Fruit fly (Drosophila melanogaster) whole organism, embryonic: ENCODE data around the gene ana1.

ENCODE experiments used
- Atf6 ChIP-seq: fragments of 200-800 bp; sonication (Bioruptor generic); IDR thresholded peaks from 2 replicates; pipeline ENCODE4 v1.3.6; 2022; ENCODE audit warnings: missing biosample characterization, missing genetic modification characterization
- CG10979 ChIP-seq: fragments of 200-800 bp; sonication (Bioruptor generic); optimal IDR thresholded peaks from 2 replicates; lab custom pipeline; 2018; ENCODE audit warnings: missing biosample characterization, mild to moderate bottlenecking, missing genetic modification characterization, moderate library complexity
- CG11247 ChIP-seq: fragments of 200-800 bp; sonication (Bioruptor generic); IDR thresholded peaks from 2 replicates; pipeline ENCODE4 v1.3.6; 2022; ENCODE audit warnings: missing biosample characterization, missing genetic modification characterization
- CG12659 ChIP-seq: fragments of 200-800 bp; sonication (Bioruptor generic); optimal IDR thresholded peaks from 3 replicates; lab custom pipeline; 2017; ENCODE audit warnings: mild to moderate bottlenecking, missing biosample characterization, missing genetic modification reagents, missing genetic modification characterization
- CG13424 ChIP-seq: fragments of 200-800 bp; sonication (Bioruptor generic); optimal IDR thresholded peaks from 2 replicates; lab custom pipeline; 2019; ENCODE audit warnings: missing biosample characterization, mild to moderate bottlenecking, missing genetic modification characterization, moderate library complexity
- CG14710 ChIP-seq: fragments of 200-800 bp; sonication (Bioruptor generic); optimal IDR thresholded peaks from 3 replicates; lab custom pipeline; 2019; ENCODE audit warnings: missing biosample characterization, mild to moderate bottlenecking, missing genetic modification characterization, moderate library complexity
- CG1529 ChIP-seq: fragments of 200-800 bp; sonication (Bioruptor generic); optimal IDR thresholded peaks from 3 replicates; lab custom pipeline; 2018; ENCODE audit warnings: missing biosample characterization, missing genetic modification characterization
- CG15696 ChIP-seq: fragments of 200-800 bp; sonication (Bioruptor generic); optimal IDR thresholded peaks from 2 replicates; lab custom pipeline; 2019; ENCODE audit warnings: missing biosample characterization, mild to moderate bottlenecking, missing genetic modification characterization, moderate library complexity
- CG16779 ChIP-seq: fragments of 200-800 bp; sonication (Bioruptor generic); IDR thresholded peaks from 2 replicates; pipeline ENCODE4 v1.3.6; 2022; ENCODE audit warnings: missing biosample characterization, missing genetic modification characterization
- CG18764 ChIP-seq: fragments of 200-800 bp; sonication (Bioruptor generic); optimal IDR thresholded peaks from 3 replicates; lab custom pipeline; 2016; ENCODE audit warnings: missing biosample characterization, missing genetic modification characterization
- CG32772 ChIP-seq: fragments of 200-800 bp; sonication (Bioruptor generic); IDR thresholded peaks from 2 replicates; pipeline ENCODE4 v1.3.6; 2022; ENCODE audit warnings: missing biosample characterization, missing genetic modification characterization
- CG3407 ChIP-seq: fragments of 200-800 bp; sonication (Bioruptor generic); optimal IDR thresholded peaks from 2 replicates; lab custom pipeline; 2018; ENCODE audit warnings: missing biosample characterization, mild to moderate bottlenecking, missing genetic modification characterization
- CG9437 ChIP-seq: fragments of 200-800 bp; sonication (Bioruptor generic); optimal IDR thresholded peaks from 2 replicates; lab custom pipeline; 2018; ENCODE audit warnings: missing biosample characterization, mild to moderate bottlenecking, missing genetic modification characterization
- CG9932 ChIP-seq: fragments of 200-800 bp; sonication (Bioruptor generic); IDR thresholded peaks from 2 replicates; pipeline ENCODE4 v1.3.6; 2022; ENCODE audit warnings: missing biosample characterization, missing genetic modification characterization
- Dip3 ChIP-seq: fragments of 200-800 bp; sonication (Bioruptor generic); optimal IDR thresholded peaks from 3 replicates; lab custom pipeline; 2016; ENCODE audit warnings: missing biosample characterization, missing genetic modification characterization
- Hey ChIP-seq: fragments of 200-800 bp; sonication (Bioruptor generic); optimal IDR thresholded peaks from 3 replicates; lab custom pipeline; 2018; ENCODE audit warnings: missing biosample characterization, mild to moderate bottlenecking, missing genetic modification characterization
- HmgD ChIP-seq: fragments of 200-800 bp; sonication (Bioruptor generic); optimal IDR thresholded peaks from 3 replicates; lab custom pipeline; 2016; ENCODE audit warnings: missing biosample characterization, missing genetic modification characterization
- Lim3 ChIP-seq: fragments of 200-800 bp; sonication (Bioruptor generic); IDR thresholded peaks from 2 replicates; pipeline ENCODE4 v1.3.6; 2022; ENCODE audit warnings: missing biosample characterization, missing genetic modification characterization
- MTF-1 ChIP-seq: fragments of 200-800 bp; sonication (Bioruptor generic); optimal IDR thresholded peaks from 2 replicates; lab custom pipeline; 2018; ENCODE audit warnings: missing biosample characterization, mild to moderate bottlenecking, missing genetic modification characterization, borderline replicate concordance
- Mes4 ChIP-seq: fragments of 200-800 bp; sonication (Bioruptor generic); optimal IDR thresholded peaks from 2 replicates; lab custom pipeline; 2016; ENCODE audit warnings: missing biosample characterization, missing genetic modification characterization
- Nf-YC ChIP-seq: fragments of 200-800 bp; optimal IDR thresholded peaks from 3 replicates; lab custom pipeline; 2019; ENCODE audit warnings: missing biosample characterization, mild to moderate bottlenecking, missing genetic modification characterization, moderate library complexity
- Oaz ChIP-seq: fragments of 200-800 bp; sonication (Bioruptor generic); IDR thresholded peaks from 2 replicates; pipeline ENCODE4 v1.3.6; 2022; ENCODE audit warnings: missing biosample characterization, missing genetic modification characterization
- Rfx ChIP-seq: fragments of 200-800 bp; sonication (Bioruptor generic); IDR thresholded peaks from 2 replicates; pipeline ENCODE4 v1.3.6; 2022; ENCODE audit warnings: missing biosample characterization, missing genetic modification characterization
- Sry-δ ChIP-seq: fragments of 200-800 bp; sonication (Bioruptor generic); optimal IDR thresholded peaks from 2 replicates; lab custom pipeline; 2016; ENCODE audit warnings: missing biosample characterization, missing genetic modification characterization
- Ssrp ChIP-seq: fragments of 200-800 bp; sonication (Bioruptor generic); optimal IDR thresholded peaks from 2 replicates; lab custom pipeline; 2018; ENCODE audit warnings: missing biosample characterization, mild to moderate bottlenecking, missing genetic modification characterization, moderate library complexity
- cad ChIP-seq: fragments of >200 bp; optimal IDR thresholded peaks from 2 replicates; lab custom pipeline; 2017; ENCODE audit warnings: missing biosample characterization, missing genetic modification characterization
- chif ChIP-seq, 2 experiments: fragments of 200-800 bp; sonication (Bioruptor generic); optimal IDR thresholded peaks; 3 replicates each; lab custom pipeline; 2016; ENCODE audit warnings: missing biosample characterization in 2 of 2, missing genetic modification characterization in 2 of 2
- chn ChIP-seq: fragments of 200-800 bp; sonication (Bioruptor generic); optimal IDR thresholded peaks from 2 replicates; lab custom pipeline; 2016; ENCODE audit warnings: missing biosample characterization, missing genetic modification characterization
- crol ChIP-seq: fragments of 200-800 bp; sonication (Bioruptor generic); IDR thresholded peaks from 2 replicates; pipeline ENCODE4 v1.3.6; 2022; ENCODE audit warnings: missing biosample characterization, missing genetic modification characterization
- danr ChIP-seq: fragments of 200-800 bp; sonication (Bioruptor generic); IDR thresholded peaks from 2 replicates; pipeline ENCODE4 v1.3.6; 2022; ENCODE audit warnings: missing biosample characterization, missing genetic modification characterization
- ewg ChIP-seq: fragments of 200-800 bp; sonication (Bioruptor generic); optimal IDR thresholded peaks from 3 replicates; lab custom pipeline; 2017; ENCODE audit warnings: mild to moderate bottlenecking, missing biosample characterization, missing genetic modification reagents, missing genetic modification characterization
- eyg ChIP-seq: fragments of 200-800 bp; sonication (Bioruptor generic); optimal IDR thresholded peaks from 3 replicates; lab custom pipeline; 2016; ENCODE audit warnings: missing biosample characterization, missing genetic modification characterization
- ftz-f1 ChIP-seq: fragments of 200-800 bp; sonication (Bioruptor generic); optimal IDR thresholded peaks from 2 replicates; lab custom pipeline; 2016; ENCODE audit warnings: missing biosample characterization, missing genetic modification characterization
- gcm ChIP-seq: fragments of 200-800 bp; sonication (Bioruptor generic); optimal IDR thresholded peaks from 2 replicates; lab custom pipeline; 2019; ENCODE audit warnings: missing biosample characterization, mild to moderate bottlenecking, missing genetic modification characterization, moderate library complexity
- gsb ChIP-seq: fragments of 200-800 bp; sonication (Bioruptor generic); IDR thresholded peaks from 2 replicates; pipeline ENCODE4 v1.3.6; 2022; ENCODE audit warnings: missing biosample characterization, missing genetic modification characterization
- her ChIP-seq: fragments of 200-800 bp; sonication (Bioruptor generic); optimal IDR thresholded peaks from 2 replicates; lab custom pipeline; 2016; ENCODE audit warnings: missing biosample characterization, missing genetic modification characterization
- insv ChIP-seq, 2 experiments: fragments of 200-800 bp; sonication (Bioruptor generic); optimal IDR thresholded peaks; 3 replicates each; lab custom pipeline; 2016 to 2018; ENCODE audit warnings: missing biosample characterization in 2 of 2, missing genetic modification characterization in 2 of 2
- lola ChIP-seq, 3 experiments: fragments of >200 bp in 2 of 3; fragments of 200-800 bp in 1 of 3; sonication (Bioruptor generic) in 1 of 3; optimal IDR thresholded peaks; 2 replicates each; lab custom pipeline; 2017 to 2019; ENCODE audit warnings: missing biosample characterization in 3 of 3, missing genetic modification characterization in 3 of 3, mild to moderate bottlenecking in 1 of 3, moderate library complexity in 1 of 3
- nau ChIP-seq: fragments of 200-800 bp; sonication (Bioruptor generic); optimal IDR thresholded peaks from 3 replicates; lab custom pipeline; 2017; ENCODE audit warnings: missing biosample characterization, mild to moderate bottlenecking, missing genetic modification characterization, missing genetic modification reagents
- otp ChIP-seq: fragments of 200-800 bp; sonication (Bioruptor generic); IDR thresholded peaks from 3 replicates; pipeline ENCODE4, ENCODE4 v1.3.6; 2022; ENCODE audit warnings: missing biosample characterization, missing genetic modification characterization
- p53 ChIP-seq: fragments of 200-800 bp; sonication (Bioruptor generic); optimal IDR thresholded peaks from 2 replicates; lab custom pipeline; 2016; ENCODE audit warnings: missing biosample characterization, missing genetic modification characterization
- prd ChIP-seq, 3 experiments: fragments of >200 bp in 2 of 3; fragments of 200-800 bp in 1 of 3; sonication (Bioruptor generic) in 1 of 3; optimal IDR thresholded peaks in 2 of 3; IDR thresholded peaks in 1 of 3; 2 replicates in 2 of 3; 3 replicates in 1 of 3; pipeline versions ENCODE4 v1.3.6 to Lab custom; 2017 to 2022; ENCODE audit warnings: missing biosample characterization in 1 of 3, missing genetic modification characterization in 1 of 3
- ranshi ChIP-seq: fragments of 200-800 bp; sonication (Bioruptor generic); IDR thresholded peaks from 2 replicates; pipeline ENCODE4 v1.3.6; 2022; ENCODE audit warnings: missing biosample characterization, missing genetic modification characterization
- sens-2 ChIP-seq: fragments of 200-800 bp; sonication (Bioruptor generic); IDR thresholded peaks from 2 replicates; pipeline ENCODE4 v1.3.6; 2022; ENCODE audit warnings: missing biosample characterization, missing genetic modification characterization
- sim ChIP-seq: fragments of 200-800 bp; sonication (Bioruptor generic); IDR thresholded peaks from 2 replicates; pipeline ENCODE4 v1.3.6; 2022; ENCODE audit warnings: missing biosample characterization, missing genetic modification characterization
- ssp ChIP-seq: fragments of 200-800 bp; sonication (Bioruptor generic); IDR thresholded peaks from 2 replicates; pipeline ENCODE4 v1.3.6; 2022; ENCODE audit warnings: missing biosample characterization, missing genetic modification characterization
- trh ChIP-seq: fragments of 200-800 bp; sonication (Bioruptor generic); optimal IDR thresholded peaks from 2 replicates; lab custom pipeline; 2016; ENCODE audit warnings: missing biosample characterization, missing genetic modification characterization
- tup ChIP-seq: fragments of 200-800 bp; sonication (Bioruptor generic); optimal IDR thresholded peaks from 2 replicates; lab custom pipeline; 2016; ENCODE audit warnings: missing biosample characterization, mild to moderate bottlenecking, missing genetic modification characterization, moderate library complexity

Gene ana1

DNA sequence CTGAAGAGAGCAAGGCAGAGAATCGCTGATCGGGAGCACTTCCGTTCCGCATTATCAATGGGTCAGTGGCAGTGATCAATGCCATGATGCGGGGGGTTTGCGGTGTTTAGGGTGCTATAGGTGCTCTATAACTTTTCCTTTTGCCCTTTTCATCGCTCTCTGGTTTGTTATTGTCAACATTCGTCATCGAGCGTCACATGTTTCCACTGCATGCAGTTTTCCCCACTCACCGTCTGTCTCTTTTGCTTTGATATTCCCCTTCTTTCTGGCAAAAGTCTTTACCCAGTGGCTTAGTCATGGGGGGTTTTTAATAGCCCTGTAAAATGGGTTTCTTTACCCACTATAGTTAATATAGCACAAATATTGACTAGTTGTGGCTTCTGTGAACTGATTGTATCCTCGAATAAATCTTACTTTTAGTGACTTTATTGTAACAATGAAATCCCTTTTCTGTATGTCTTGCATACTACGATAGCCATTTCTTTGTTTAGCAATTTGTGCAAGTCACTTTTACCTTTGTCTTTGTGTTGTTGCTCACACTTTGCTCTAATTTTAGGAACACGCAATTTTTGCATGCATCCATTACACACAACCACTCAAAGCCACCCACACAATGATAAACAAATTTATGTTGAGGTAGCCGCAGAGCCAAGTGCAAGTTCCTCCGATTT lies 36.5 kb downstream of the ana1 start (continued):
- TF ChIP-seq chn (GFP tag; lab: Kevin White, UChicago) (no peak), Atf6 (GFP tag; lab: Robert Waterston, UW) (no peak), crol (peak; percentile 60), CG16779 (GFP tag; lab: Robert Waterston, UW) (no peak)

dm6 chr3R:24567427-24567771 lies 37.0 kb downstream of the ana1 start:
- no peak for TF ChIP-seq cad (GFP tag; lab: Kevin White, UChicago)
- TF ChIP-seq Oaz (GFP tag; lab: Robert Waterston, UW), result peak; percentile 80
- peak; percentile 75 for TF ChIP-seq trh
- peak; percentile 82 for TF ChIP-seq eyg (GFP tag; lab: Kevin White, UChicago)
- peak; percentile 91 for TF ChIP-seq otp (GFP tag; lab: Robert Waterston, UW)
- peak; percentile 93 for TF ChIP-seq Rfx (GFP tag; lab: Robert Waterston, UW)
- peak; percentile 72; the same call in 1 of the 2 replicates for TF ChIP-seq danr
- no peak; the same call in none of the 2 replicates for TF ChIP-seq CG9932
- peak in 1 of 3 experiments; percentile 58 for TF ChIP-seq lola (GFP tag; optimal IDR thresholded peaks at IDR 0.05; lab: Kevin White, UChicago)
- peak; percentile 73; the same call in 1 of the 2 replicates for TF ChIP-seq Lim3 (GFP tag; lab: Robert Waterston, UW)
- TF ChIP-seq gsb, result peak; percentile 86
- peak; percentile 82 for TF ChIP-seq CG32772 (GFP tag; lab: Robert Waterston, UW)
- TF ChIP-seq CG1529 (GFP tag; lab: Kevin White, UChicago), result peak; percentile 70
- TF ChIP-seq ewg (GFP tag; lab: Kevin White, UChicago), result peak; percentile 75
- peak; percentile 76 for TF ChIP-seq CG10979 (tag; lab: Kevin White, UChicago)
- TF ChIP-seq CG15696 (tag; lab: Kevin White, UChicago), result peak; percentile 44
- TF ChIP-seq nau (GFP tag; lab: Kevin White, UChicago), result peak; percentile 75
- peak; percentile 87; the same call in 1 of the 2 replicates for TF ChIP-seq ranshi
- TF ChIP-seq gcm (GFP tag; lab: Kevin White, UChicago), result peak; percentile 76
- TF ChIP-seq p53 (GFP tag; lab: Kevin White, UChicago), result peak; percentile 79
- peak; percentile 66 for TF ChIP-seq Nf-YC (tag; lab: Kevin White, UChicago)
- TF ChIP-seq her, result peak; percentile 89
- peak; percentile 75; the same call in 1 of the 2 replicates for TF ChIP-seq sim
- TF ChIP-seq CG18764 (GFP tag; lab: Kevin White, UChicago), result peak; percentile 76
- no peak for TF ChIP-seq prd (optimal IDR thresholded peaks at IDR 0.05; lab: Kevin White, UChicago)
- TF ChIP-seq prd (GFP tag; IDR thresholded peaks at IDR 0.05; lab: Robert Waterston, UW), result peak; percentile 91
- TF ChIP-seq CG11247 (GFP tag; lab: Robert Waterston, UW), result peak; percentile 85
- TF ChIP-seq Hey (tag; lab: Kevin White, UChicago), result peak; percentile 5
- peak; percentile 77 for TF ChIP-seq CG9437
- no peak for TF ChIP-seq insv (GFP tag; optimal IDR thresholded peaks at IDR 0.05; lab: Kevin White, UChicago)
- TF ChIP-seq CG14710 (tag; lab: Kevin White, UChicago), result peak; percentile 52
- TF ChIP-seq tup, result peak; percentile 69
- peak; percentile 83 for TF ChIP-seq Ssrp
- peak; percentile 79 for TF ChIP-seq ssp
- TF ChIP-seq HmgD (GFP tag; lab: Kevin White, UChicago), result peak; percentile 48
- peak; percentile 88 for TF ChIP-seq CG13424 (tag; lab: Kevin White, UChicago)
- TF ChIP-seq chif (GFP tag; optimal IDR thresholded peaks at IDR 0.05; lab: Kevin White, UChicago), result peak; percentile 87 to 92
- peak; percentile 77 for TF ChIP-seq Mes4 (GFP tag; lab: Kevin White, UChicago)
- TF ChIP-seq Dip3, result peak; percentile 85
- TF ChIP-seq MTF-1 (GFP tag; lab: Kevin White, UChicago), result peak; percentile 53
- TF ChIP-seq ftz-f1, result peak; percentile 5
- peak; percentile 58 for TF ChIP-seq Sry-δ
- TF ChIP-seq CG3407 (GFP tag; lab: Kevin White, UChicago), result peak; percentile 59
- peak; percentile 83 for TF ChIP-seq sens-2 (GFP tag; lab: Robert Waterston, UW)
- TF ChIP-seq CG12659 (GFP tag; lab: Kevin White, UChicago), result peak; percentile 83
